Worm (Caenorhabditis elegans): Measurements from ENCODE around the gene srx-136.
A peak's percentile ranks its signal among the peaks of the same experiment; 100 is the strongest.

srx-136 gene

ce11 chrV:13856376-13856775 lies 856 bp upstream of the srx-136 start, which contains the start of gene srx-134:
TSS of gene srx-134 (minus strand) at chrV:13856476.
- TF ChIP-seq egl-27 (tag; optimal IDR thresholded peaks at IDR 0.05) (no peak), ceh-28 (tag; optimal IDR thresholded peaks at IDR 0.05) (no peak)

ce11 chrV:13858906-13859305 lies 1.7 kb downstream of the srx-136 start, which contains the start of gene srx-135:
TSS of gene srx-135 (plus strand) at chrV:13859206.
- TF ChIP-seq unc-62 (GFP tag; optimal IDR thresholded peaks at IDR 0.05 in 1 of 2), result no peak
- no peak for TF ChIP-seq unc-62 (tag; optimal IDR thresholded peaks at IDR 0.05)
- TF ChIP-seq hlh-11 (tag; optimal IDR thresholded peaks at IDR 0.05), result no peak
- TF ChIP-seq F44E2.7 (GFP tag; IDR thresholded peaks at IDR 0.05), result no peak
- TF ChIP-seq daf-16 (GFP tag; optimal IDR thresholded peaks at IDR 0.05), result no peak
- no peak for TF ChIP-seq daf-16 (tag; optimal IDR thresholded peaks at IDR 0.05)
- no peak for TF ChIP-seq ceh-20 (GFP tag; IDR thresholded peaks at IDR 0.05)
- no peak for TF ChIP-seq snpc-4 (tag; optimal IDR thresholded peaks at IDR 0.05)
- TF ChIP-seq zfp-2 (tag; optimal IDR thresholded peaks at IDR 0.05), result no peak
- TF ChIP-seq vab-7 (GFP tag; IDR thresholded peaks at IDR 0.05), result no peak
- no peak for TF ChIP-seq F26F4.8 (GFP tag; conservative IDR thresholded peaks at IDR 0.05)
- TF ChIP-seq pqm-1 (tag; optimal IDR thresholded peaks at IDR 0.05), result no peak
- TF ChIP-seq spr-3 (GFP tag; optimal IDR thresholded peaks at IDR 0.05), result no peak
- TF ChIP-seq madf-5 (GFP tag; IDR thresholded peaks at IDR 0.05), result no peak
- no peak for TF ChIP-seq ZK546.5 (tag; optimal IDR thresholded peaks at IDR 0.05)
- no peak for TF ChIP-seq mxl-2 (GFP tag; conservative IDR thresholded peaks at IDR 0.05)
- no peak for TF ChIP-seq Y75B8A.6 (GFP tag; IDR thresholded peaks at IDR 0.05)
- TF ChIP-seq lin-38 (GFP tag; IDR thresholded peaks at IDR 0.05), result no peak
- no peak for TF ChIP-seq fos-1 (tag; optimal IDR thresholded peaks at IDR 0.05)

ce11 chrV:13862505-13862904 lies 5.3 kb downstream of the srx-136 start, which contains the start of gene srx-137:
TSS of gene srx-137 (plus strand) at chrV:13862805.
- no peak for TF ChIP-seq sdz-12 (GFP tag; optimal IDR thresholded peaks at IDR 0.05)
- no peak for TF ChIP-seq unc-62 (GFP tag; optimal IDR thresholded peaks at IDR 0.05 in 1 of 2)
- TF ChIP-seq unc-62 (tag; optimal IDR thresholded peaks at IDR 0.05), result no peak
- TF ChIP-seq nhr-6 (tag; optimal IDR thresholded peaks at IDR 0.05), result no peak
- no peak for TF ChIP-seq mes-2 (tag; optimal IDR thresholded peaks at IDR 0.05; ENCODE audit: poor library complexity, severe bottlenecking)
- no peak for TF ChIP-seq lin-38 (GFP tag; IDR thresholded peaks at IDR 0.05)
- no peak for TF ChIP-seq lim-7 (GFP tag; IDR thresholded peaks at IDR 0.05)
- TF ChIP-seq dpl-1 (GFP tag; optimal IDR thresholded peaks at IDR 0.05), result no peak
- no peak for TF ChIP-seq F26F4.8 (GFP tag; conservative IDR thresholded peaks at IDR 0.05)
- no peak for TF ChIP-seq nhr-42 (GFP tag; IDR thresholded peaks at IDR 0.05)
- TF ChIP-seq unc-39 (tag; optimal IDR thresholded peaks at IDR 0.05), result no peak
- TF ChIP-seq hlh-30 (tag; optimal IDR thresholded peaks at IDR 0.05; ENCODE audit: insufficient read depth), result no peak
- no peak for TF ChIP-seq mxl-2 (GFP tag; conservative IDR thresholded peaks at IDR 0.05)
- TF ChIP-seq F49E8.2 (tag; optimal IDR thresholded peaks at IDR 0.05; ENCODE audit: borderline replicate concordance), result no peak
- no peak for TF ChIP-seq spr-3 (GFP tag; optimal IDR thresholded peaks at IDR 0.05)
- no peak for TF ChIP-seq madf-5 (GFP tag; IDR thresholded peaks at IDR 0.05)
- TF ChIP-seq gei-8 (GFP tag; optimal IDR thresholded peaks at IDR 0.05), result no peak
- no peak for TF ChIP-seq fos-1 (tag; optimal IDR thresholded peaks at IDR 0.05)
- no peak for TF ChIP-seq hif-1 (tag; optimal IDR thresholded peaks at IDR 0.05)

- TF ChIP-seq aha-1 (tag), result peak; percentile 90
- TF ChIP-seq daf-8 (GFP tag; IDR thresholded peaks at IDR 0.05), result no peak
- peak in 1 of 2 experiments; percentile 55 for TF ChIP-seq unc-62 (GFP tag; optimal IDR thresholded peaks at IDR 0.05 in 1 of 2)
- no peak for TF ChIP-seq unc-62 (tag; optimal IDR thresholded peaks at IDR 0.05)
Measured at ce11 chrV:13863700-13864099, 6.5 kb downstream of the srx-136 start.

ce11 chrV:13866353-13866752 lies 9.1 kb downstream of the srx-136 start, which contains the start of gene nhr-175:
TSS of gene nhr-175 (plus strand) at chrV:13866691.
- TF ChIP-seq ceh-62 (tag; optimal IDR thresholded peaks at IDR 0.05), result no peak
- TF ChIP-seq tag-97 (GFP tag; IDR thresholded peaks at IDR 0.05), result no peak
- TF ChIP-seq hlh-11 (tag; optimal IDR thresholded peaks at IDR 0.05), result no peak
- no peak for TF ChIP-seq lir-3 (tag; optimal IDR thresholded peaks at IDR 0.05)
- TF ChIP-seq php-3 (GFP tag; IDR thresholded peaks at IDR 0.05), result no peak
- no peak for TF ChIP-seq snpc-4 (tag; optimal IDR thresholded peaks at IDR 0.05)
- no peak for TF ChIP-seq dmd-8 (GFP tag; IDR thresholded peaks at IDR 0.05)
- no peak for TF ChIP-seq ceh-20 (GFP tag; IDR thresholded peaks at IDR 0.05)
